Worm (Caenorhabditis elegans) whole organism, late embryonic: ENCODE data around the gene C29F5.1.

ENCODE experiments used
- Y22D7AL.16 ChIP-seq: sonication (generic microtip); optimal IDR thresholded peaks from 2 replicates; lab custom pipeline; 2016; ENCODE audit warnings: missing genetic modification characterization, missing compliant biosample characterization
- ceh-14 ChIP-seq: sonication (generic microtip); optimal IDR thresholded peaks from 2 replicates; lab custom pipeline; 2016; ENCODE audit warnings: missing genotype, missing genetic modification characterization, missing compliant biosample characterization
- ceh-2 ChIP-seq: sonication (generic microtip); optimal IDR thresholded peaks from 2 replicates; lab custom pipeline; 2016; ENCODE audit warnings: missing genotype, missing genetic modification characterization, missing compliant biosample characterization
- ceh-9 ChIP-seq: sonication (generic microtip); optimal IDR thresholded peaks from 2 replicates; lab custom pipeline; 2016; ENCODE audit warnings: mild to moderate bottlenecking, missing genetic modification characterization, inconsistent platforms, missing compliant biosample characterization
- dmd-4 ChIP-seq: sonication (generic microtip); optimal IDR thresholded peaks from 2 replicates; lab custom pipeline; 2016; ENCODE audit warnings: borderline replicate concordance, missing genetic modification characterization, missing compliant biosample characterization
- elt-2 ChIP-seq: sonication (generic microtip); optimal IDR thresholded peaks from 2 replicates; lab custom pipeline; 2016; ENCODE audit warnings: missing genetic modification reagents, missing genetic modification characterization, missing compliant biosample characterization
- elt-4 ChIP-seq: sonication (generic microtip); optimal IDR thresholded peaks from 2 replicates; lab custom pipeline; 2016; ENCODE audit warnings: missing genetic modification characterization, missing compliant biosample characterization
- hlh-6 ChIP-seq: sonication (generic microtip); optimal IDR thresholded peaks from 2 replicates; lab custom pipeline; 2016; ENCODE audit warnings: missing genotype, missing genetic modification characterization, missing compliant biosample characterization
- lin-11 ChIP-seq: fragments of 200-800 bp; sonication (Bioruptor generic); optimal IDR thresholded peaks from 2 replicates; lab custom pipeline; 2018; ENCODE audit warnings: mild to moderate bottlenecking, missing genetic modification characterization, missing compliant biosample characterization
- pha-2 ChIP-seq: sonication (generic microtip); optimal IDR thresholded peaks from 2 replicates; lab custom pipeline; 2017; ENCODE audit warnings: mild to moderate bottlenecking, missing genetic modification characterization, missing compliant biosample characterization
- pha-4 ChIP-seq: fragments of 150-350 bp; optimal IDR thresholded peaks from 2 replicates; lab custom pipeline; 2018; ENCODE audit warnings: missing biosample characterization, missing genetic modification reagents, missing genetic modification characterization
- unc-42 ChIP-seq: sonication (generic microtip); optimal IDR thresholded peaks from 2 replicates; lab custom pipeline; 2016; ENCODE audit warnings: missing genotype, missing genetic modification characterization, missing compliant biosample characterization
- unc-55 ChIP-seq: sonication (generic microtip); optimal IDR thresholded peaks from 2 replicates; lab custom pipeline; 2017; ENCODE audit warnings: missing biosample characterization, missing genetic modification reagents, missing genetic modification characterization

DNA sequence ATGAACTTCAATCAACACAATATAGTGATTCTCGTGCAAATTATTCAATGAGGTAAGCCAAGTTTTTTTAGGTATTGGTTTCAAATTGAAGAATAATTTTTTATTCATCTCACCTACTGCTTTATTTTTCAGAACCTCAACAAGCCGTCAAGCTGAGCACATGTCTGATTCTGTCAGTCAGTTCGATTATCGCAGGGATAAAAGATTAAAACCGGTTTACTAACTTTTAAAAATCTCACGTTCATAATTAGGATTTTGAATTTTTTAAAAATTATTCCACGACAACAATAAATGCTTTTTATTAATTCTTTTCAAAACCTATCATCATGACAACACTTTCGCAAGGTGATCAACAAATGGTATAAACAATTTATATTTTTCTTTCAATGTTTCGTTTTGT is 41.1 kb upstream of the C29F5.1 start, which contains the start of gene F13H8.12:
- TF ChIP-seq ceh-9 (tag; lab: Kevin White, UChicago): no peak
- no peak for TF ChIP-seq elt-2 (tag; lab: Kevin White, UChicago)
- TF ChIP-seq unc-42 (tag; lab: Kevin White, UChicago): no peak
- no peak for TF ChIP-seq hlh-6 (tag; lab: Kevin White, UChicago)
- no peak for TF ChIP-seq pha-4
- TF ChIP-seq Y22D7AL.16: no peak
- no peak for TF ChIP-seq pha-2 (tag; lab: Kevin White, UChicago)
- TF ChIP-seq dmd-4 (tag; lab: Kevin White, UChicago): no peak
- no peak for TF ChIP-seq unc-55 (GFP tag; lab: Kevin White, UChicago)
- no peak for TF ChIP-seq ceh-2 (tag; lab: Kevin White, UChicago)
- no peak for TF ChIP-seq elt-4 (tag; lab: Kevin White, UChicago)
- TF ChIP-seq ceh-14: no peak
- TF ChIP-seq lin-11 (tag; lab: Kevin White, UChicago): no peak
